1 worm cellular context compared by ENCODE assay signal in the genomic region with DNA sequence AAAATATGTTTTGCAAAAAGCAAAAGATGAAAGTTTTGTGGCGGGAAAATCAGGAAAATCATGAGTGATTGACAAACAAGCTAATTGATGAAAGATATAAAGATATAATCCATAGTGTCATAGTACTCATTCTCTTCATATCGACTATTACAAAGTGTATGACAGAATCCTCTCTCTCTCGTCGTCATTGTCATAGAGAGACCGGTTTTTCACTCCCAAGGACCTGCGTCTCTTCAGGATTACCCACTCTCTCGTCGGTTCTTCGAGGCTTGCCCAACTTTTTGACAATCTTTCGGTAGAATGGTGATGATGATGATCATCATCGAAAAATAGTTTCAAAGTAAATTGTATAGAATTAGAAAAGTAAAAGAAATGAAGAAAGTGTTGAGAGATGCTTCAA.
TF ChIP-seq lines count a peak whose summit lies in the region.

No protein-coding gene starts in this region.

TF ChIP-seq in whole organism, L2 larva, 48 proteins besides CTCF, POLR2A, EP300 and RAD21 (continued from another document):
- TF ChIP-seq aly-2 (tag; optimal IDR thresholded peaks at IDR 0.05; lab: Kevin White, UChicago) = no peak
